Worm (Caenorhabditis elegans): Measurements from ENCODE around the gene glc-1.

glc-1 gene

ce11 chrV:16201730-16202129 is 17.7 kb upstream of the glc-1 start, which contains the start of gene F11A5.17:
Gene F11A5.17 (plus strand): TSS chrV:16202030.
- TF ChIP-seq unc-62 (GFP tag; optimal IDR thresholded peaks at IDR 0.05 in 1 of 2) (peak in 1 of 2 experiments; percentile 15), unc-62 (tag; optimal IDR thresholded peaks at IDR 0.05) (no peak), dmd-8 (GFP tag; IDR thresholded peaks at IDR 0.05) (no peak), pha-4 (GFP tag; IDR thresholded peaks at IDR 0.05) (no peak), pha-4 (tag; optimal IDR thresholded peaks at IDR 0.05) (no peak), jun-1 (tag; optimal IDR thresholded peaks at IDR 0.05) (no peak), nhr-111 (GFP tag; optimal IDR thresholded peaks at IDR 0.05) (no peak)

DNA sequence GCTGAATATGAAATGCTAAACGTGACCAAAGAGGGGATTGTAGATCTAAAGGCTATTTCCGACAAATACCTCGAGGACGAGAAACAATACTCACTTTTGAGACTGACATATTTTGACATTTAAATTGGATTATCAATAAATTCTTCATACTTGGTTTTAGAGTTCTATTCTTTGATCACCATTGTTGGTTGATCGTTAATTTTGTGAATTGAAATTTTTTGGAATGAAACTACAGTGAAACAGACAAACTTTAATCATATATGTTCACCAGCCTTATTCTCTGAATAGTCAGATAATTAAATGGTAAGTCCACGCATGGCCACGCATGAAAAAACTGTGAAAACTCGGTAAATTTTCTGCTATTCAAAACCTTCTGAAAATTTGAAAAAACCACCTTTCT is 16.8 kb upstream of the glc-1 start, which contains the start of gene F11A5.18:
F11A5.18 (plus strand) TSS at position 301 of the 400 bp plus-strand sequence.
- TF ChIP-seq fos-1 (tag; optimal IDR thresholded peaks at IDR 0.05): no peak
- no peak for TF ChIP-seq ztf-7 (tag; optimal IDR thresholded peaks at IDR 0.05)
- TF ChIP-seq nhr-111 (GFP tag; optimal IDR thresholded peaks at IDR 0.05): no peak
- TF ChIP-seq sdz-12 (GFP tag; optimal IDR thresholded peaks at IDR 0.05): no peak
- TF ChIP-seq mxl-3 (GFP tag; optimal IDR thresholded peaks at IDR 0.05): no peak
- no peak for TF ChIP-seq spr-1 (tag; optimal IDR thresholded peaks at IDR 0.05)
- TF ChIP-seq zag-1 (tag; optimal IDR thresholded peaks at IDR 0.05): no peak
- no peak for TF ChIP-seq ceh-32 (tag; optimal IDR thresholded peaks at IDR 0.05; ENCODE audit: poor library complexity)
- TF ChIP-seq unc-62 (GFP tag; optimal IDR thresholded peaks at IDR 0.05 in 1 of 2): no peak
- no peak for TF ChIP-seq unc-62 (tag; optimal IDR thresholded peaks at IDR 0.05)
- TF ChIP-seq pqm-1 (tag; optimal IDR thresholded peaks at IDR 0.05): no peak
- no peak for TF ChIP-seq daf-12 (tag; optimal IDR thresholded peaks at IDR 0.05)
- TF ChIP-seq ztf-11 (tag; optimal IDR thresholded peaks at IDR 0.05): no peak
- TF ChIP-seq dmd-6 (GFP tag; IDR thresholded peaks at IDR 0.05): no peak
- TF ChIP-seq aly-2 (tag; optimal IDR thresholded peaks at IDR 0.05): no peak
- TF ChIP-seq daf-19 (GFP tag; conservative IDR thresholded peaks at IDR 0.05): no peak
- TF ChIP-seq rbr-2 (tag; optimal IDR thresholded peaks at IDR 0.05): no peak

DNA sequence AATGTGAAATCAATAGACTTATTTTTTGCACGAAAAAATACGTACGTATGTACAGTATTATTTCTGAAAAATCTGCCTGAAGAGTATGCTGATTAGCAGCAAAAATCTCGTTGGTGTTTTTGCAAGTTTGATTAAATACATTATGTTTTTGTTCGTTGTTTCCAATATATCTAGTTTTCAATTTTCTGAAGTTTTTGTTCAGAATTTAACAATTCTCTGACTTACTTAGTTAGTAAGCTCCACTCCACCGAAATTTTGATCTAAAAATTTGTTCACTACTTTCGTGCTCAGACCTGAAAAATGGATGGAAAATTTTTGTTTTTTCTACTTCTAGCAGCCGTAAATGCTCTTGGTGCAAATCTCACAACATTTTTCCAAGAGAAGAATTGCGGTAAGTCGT is 14.5 kb upstream of the glc-1 start, which contains the start of gene irld-26:
irld-26 (plus strand) TSS at position 301 of the 400 bp plus-strand sequence.
- TF ChIP-seq unc-62 (GFP tag; optimal IDR thresholded peaks at IDR 0.05 in 1 of 2) (peak in 1 of 2 experiments; percentile 13), unc-62 (tag; optimal IDR thresholded peaks at IDR 0.05) (no peak), zip-2 (tag; optimal IDR thresholded peaks at IDR 0.05) (no peak), php-3 (GFP tag; IDR thresholded peaks at IDR 0.05) (no peak), spr-3 (GFP tag; optimal IDR thresholded peaks at IDR 0.05) (no peak)

DNA sequence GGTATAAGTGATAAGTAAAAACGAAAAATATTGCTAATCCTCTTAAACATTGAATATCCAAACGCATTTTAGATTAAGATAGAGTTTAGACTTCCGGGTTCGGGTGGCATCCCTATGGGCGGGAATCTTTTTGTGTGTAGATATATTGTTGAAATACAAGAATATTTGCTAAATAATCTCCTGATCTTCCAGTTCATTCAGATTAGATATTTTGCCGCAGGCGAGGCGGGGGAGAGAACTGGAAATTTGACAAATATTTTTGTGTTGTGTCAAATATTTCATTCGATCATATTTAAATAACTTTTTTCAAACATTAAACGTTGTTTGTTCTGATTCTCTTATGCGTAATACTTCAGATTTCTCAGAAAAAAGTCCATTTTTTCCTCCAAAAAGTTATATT is 9.6 kb upstream of the glc-1 start, which contains the start of gene oac-15:
oac-15 (minus strand) TSS at position 101 of the 400 bp plus-strand sequence.
- TF ChIP-seq duxl-1 (tag; optimal IDR thresholded peaks at IDR 0.05; ENCODE audit: poor library complexity) (no peak), aha-1 (tag) (peak; percentile 80)

ce11 chrV:16210257-16211002 is 9.0 kb upstream of the glc-1 start, which contains the start of gene F11A5.16:
Gene F11A5.16 (plus strand): TSS chrV:16210952.
- TF ChIP-seq nhr-102 (tag; optimal IDR thresholded peaks at IDR 0.05): no peak
- TF ChIP-seq php-3 (GFP tag; IDR thresholded peaks at IDR 0.05): no peak
- TF ChIP-seq ztf-7 (tag; optimal IDR thresholded peaks at IDR 0.05): no peak
- no peak for TF ChIP-seq hif-1 (tag; optimal IDR thresholded peaks at IDR 0.05)
- TF ChIP-seq D1046.2 (GFP tag; IDR thresholded peaks at IDR 0.05): no peak
- peak; percentile 63 for TF ChIP-seq set-16 (GFP tag; IDR thresholded peaks at IDR 0.05)

DNA sequence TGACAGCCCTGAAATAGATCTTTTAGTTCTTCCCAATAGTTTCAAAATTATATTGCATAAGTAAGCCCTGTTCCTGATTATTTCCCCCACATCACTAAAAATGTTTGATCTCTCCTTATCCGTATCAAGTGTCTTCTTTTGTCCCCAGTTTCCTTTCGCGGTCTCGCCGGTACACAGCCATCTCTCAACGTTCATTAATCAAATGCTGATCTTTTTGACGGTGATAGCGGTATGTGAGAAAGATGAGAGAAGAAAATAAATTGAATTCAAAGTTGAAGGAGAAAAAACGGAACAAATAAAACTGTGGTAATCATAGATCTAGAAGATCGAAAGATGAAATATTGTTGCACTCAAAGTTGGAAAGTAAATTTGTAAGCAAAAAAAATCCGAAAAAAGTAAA is 7.7 kb upstream of the glc-1 start:
- TF ChIP-seq spr-3 (GFP tag; optimal IDR thresholded peaks at IDR 0.05) (no peak), nhr-28 (tag; optimal IDR thresholded peaks at IDR 0.05) (peak; percentile 9), ceh-62 (tag; optimal IDR thresholded peaks at IDR 0.05) (no peak), aha-1 (tag) (peak; percentile 8), unc-62 (GFP tag; optimal IDR thresholded peaks at IDR 0.05 in 1 of 2) (peak in 1 of 2 experiments; percentile 60), unc-62 (tag; optimal IDR thresholded peaks at IDR 0.05) (no peak)
